Worm (Caenorhabditis elegans) whole organism, L4/young adult: Measurements from ENCODE around the gene dec-7.

Source experiments
- W03F9.2 ChIP-seq: fragments of 150-350 bp; optimal IDR thresholded peaks from 2 replicates; lab custom pipeline; 2014; ENCODE audit warnings: missing biosample characterization, missing genetic modification characterization
- dao-5 ChIP-seq: sonication (generic microtip); optimal IDR thresholded peaks from 2 replicates; lab custom pipeline; 2016; ENCODE audit warnings: missing genotype, missing genetic modification characterization, moderate library complexity, missing compliant biosample characterization
- him-1 ChIP-seq: sonication (generic microtip); optimal IDR thresholded peaks from 2 replicates; lab custom pipeline; 2016; ENCODE audit warnings: missing genotype, missing genetic modification reagents, missing genetic modification characterization, missing compliant biosample characterization

ce11 chrIII:9986827-9987429 is 54.7 kb downstream of the dec-7 start, which contains the start of gene C05B5.12:
- no peak for TF ChIP-seq him-1 (tag; lab: Kevin White, UChicago)
- TF ChIP-seq dao-5 (tag; lab: Kevin White, UChicago): no peak
- no peak for TF ChIP-seq W03F9.2 (tag; lab: Kevin White, UChicago)
